Fruit fly (Drosophila melanogaster): ENCODE results near the gene Gba1a.

Gba1a gene

DNA sequence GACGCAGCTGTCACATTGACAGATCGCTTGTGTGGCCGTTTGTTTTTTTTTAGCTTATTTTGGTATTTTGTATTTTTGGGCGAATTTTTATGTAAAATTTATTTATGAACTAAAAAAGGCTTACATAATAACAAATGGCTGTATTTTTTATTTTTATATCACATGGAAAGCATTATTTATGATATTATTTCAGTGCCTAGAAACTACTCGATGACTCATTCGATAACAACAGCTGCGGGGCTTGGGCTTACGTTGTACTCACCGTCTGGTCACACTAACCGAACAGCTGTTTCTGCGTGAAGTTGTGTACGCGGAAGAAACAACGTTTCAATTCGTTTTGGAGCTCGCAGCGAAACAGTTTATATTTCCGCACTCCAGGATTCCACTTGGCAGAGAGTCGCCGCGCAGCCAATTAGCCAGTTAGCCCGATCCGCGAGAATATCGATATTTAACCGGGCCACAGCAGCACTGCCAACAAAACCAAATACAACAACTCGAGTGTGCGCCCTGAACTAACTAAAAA lies 32.6 kb downstream of the Gba1a start, which contains the start of the genes Hmgcr and Rpn9 (continued):
- no peak for TF ChIP-seq kni (GFP tag; optimal IDR thresholded peaks at IDR 0.05)
- no peak for TF ChIP-seq sima (GFP tag; optimal IDR thresholded peaks at IDR 0.05)
- TF ChIP-seq schlank (tag; optimal IDR thresholded peaks at IDR 0.05) = no peak
- TF ChIP-seq CG3847 (GFP tag; IDR thresholded peaks at IDR 0.05) = 0 out of 2 replicates have a peak, but pooled peaks have one; percentile 9
- TF ChIP-seq CG16815 (GFP tag; optimal IDR thresholded peaks at IDR 0.05) = no peak
- TF ChIP-seq nom (GFP tag; optimal IDR thresholded peaks at IDR 0.05) = peak; percentile 49
- no peak for TF ChIP-seq CG6254 (GFP tag; optimal IDR thresholded peaks at IDR 0.05)
- TF ChIP-seq CG11456 (GFP tag; IDR thresholded peaks at IDR 0.05) = no peak
- no peak for TF ChIP-seq ro (GFP tag; IDR thresholded peaks at IDR 0.05)
- no peak for TF ChIP-seq CG30431 (GFP tag; optimal IDR thresholded peaks at IDR 0.05)
- peak; percentile 55 for TF ChIP-seq Hmr (GFP tag; optimal IDR thresholded peaks at IDR 0.05)
- no peak for TF ChIP-seq CG3726 (GFP tag; IDR thresholded peaks at IDR 0.05)
- 0 out of 2 replicates have a peak, but pooled peaks have one; percentile 16 for TF ChIP-seq amos (GFP tag; IDR thresholded peaks at IDR 0.05; ENCODE audit: partially characterized antibody)
- TF ChIP-seq CG5245 (GFP tag; optimal IDR thresholded peaks at IDR 0.05) = no peak
- TF ChIP-seq al (GFP tag; IDR thresholded peaks at IDR 0.05) = no peak
- TF ChIP-seq gro (GFP tag; optimal IDR thresholded peaks at IDR 0.05) = peak; percentile 27
- no peak for TF ChIP-seq ind (GFP tag; optimal IDR thresholded peaks at IDR 0.05)
- TF ChIP-seq CG11398 (GFP tag; optimal IDR thresholded peaks at IDR 0.05) = no peak
- TF ChIP-seq hkb (optimal IDR thresholded peaks at IDR 0.05) = peak; percentile 89
- no peak for TF ChIP-seq hkb (GFP tag; IDR thresholded peaks at IDR 0.05)
- no peak for TF ChIP-seq ab (GFP tag; optimal IDR thresholded peaks at IDR 0.05)
- peak; percentile 47 for TF ChIP-seq PHDP (tag; optimal IDR thresholded peaks at IDR 0.05)
- peak; percentile 6 for TF ChIP-seq Ets65A (GFP tag)
- peak; percentile 72 for TF ChIP-seq CG2116 (GFP tag; optimal IDR thresholded peaks at IDR 0.05)
- no peak for TF ChIP-seq danr (GFP tag; IDR thresholded peaks at IDR 0.05)
- 0 out of 3 replicates have a peak, but pooled peaks have one; percentile 48 for TF ChIP-seq Opbp (GFP tag; IDR thresholded peaks at IDR 0.05; ENCODE audit: partially characterized antibody)
- no peak for TF ChIP-seq C15 (GFP tag; IDR thresholded peaks at IDR 0.05)
- TF ChIP-seq Sry-β (GFP tag; optimal IDR thresholded peaks at IDR 0.05) = peak; percentile 10
- TF ChIP-seq CG7928 (GFP tag; optimal IDR thresholded peaks at IDR 0.05) = no peak
- TF ChIP-seq Dfd (GFP tag; optimal IDR thresholded peaks at IDR 0.05) = no peak
- TF ChIP-seq H2.0 (GFP tag; IDR thresholded peaks at IDR 0.05) = no peak
- no peak for TF ChIP-seq CG10979 (tag; optimal IDR thresholded peaks at IDR 0.05)
- TF ChIP-seq bbx (GFP tag; IDR thresholded peaks at IDR 0.05; ENCODE audit: partially characterized antibody) = peak; percentile 67; the same call in 1 of the 2 replicates
- TF ChIP-seq CG1233 (GFP tag; optimal IDR thresholded peaks at IDR 0.05) = no peak
- no peak for TF ChIP-seq chif (GFP tag; optimal IDR thresholded peaks at IDR 0.05)
- TF ChIP-seq Adf1 (GFP tag; IDR thresholded peaks at IDR 0.05) = peak; percentile 44; the same call in 1 of the 2 replicates
- TF ChIP-seq HLH4C (GFP tag; IDR thresholded peaks at IDR 0.05; ENCODE audit: partially characterized antibody) = peak; percentile 8; the same call in 1 of the 3 replicates
- TF ChIP-seq ERR (GFP tag; optimal IDR thresholded peaks at IDR 0.05) = peak; percentile 11
- TF ChIP-seq unc-4 (GFP tag; IDR thresholded peaks at IDR 0.05; ENCODE audit: partially characterized antibody) = 0 out of 2 replicates have a peak, but pooled peaks have one; percentile 44
- TF ChIP-seq run (tag; optimal IDR thresholded peaks at IDR 0.05) = no peak
- no peak for TF ChIP-seq odd (GFP tag; optimal IDR thresholded peaks at IDR 0.05)
- no peak for TF ChIP-seq dysf (GFP tag; IDR thresholded peaks at IDR 0.05)
- no peak for TF ChIP-seq CG3838 (GFP tag; optimal IDR thresholded peaks at IDR 0.05)
- no peak for TF ChIP-seq rib (GFP tag; IDR thresholded peaks at IDR 0.05)
- TF ChIP-seq Max (GFP tag; optimal IDR thresholded peaks at IDR 0.05) = peak; percentile 6
- TF ChIP-seq CG10565 (GFP tag; optimal IDR thresholded peaks at IDR 0.05) = no peak
- no peak for TF ChIP-seq Asciz (GFP tag; optimal IDR thresholded peaks at IDR 0.05)
- TF ChIP-seq Sin3A (optimal IDR thresholded peaks at IDR 0.05) = peak; percentile 95
- TF ChIP-seq Side (GFP tag; optimal IDR thresholded peaks at IDR 0.05) = no peak
- peak in 1 of 2 experiments; percentile 11 for TF ChIP-seq Hr51 (GFP tag; optimal IDR thresholded peaks at IDR 0.05)
- TF ChIP-seq fu2 (GFP tag; optimal IDR thresholded peaks at IDR 0.05) = no peak
